Fruit fly (Drosophila melanogaster): Measurements from ENCODE around the gene Cph.

- TF ChIP-seq CG4318 (GFP tag; optimal IDR thresholded peaks at IDR 0.05) (no peak), OdsH (GFP tag; optimal IDR thresholded peaks at IDR 0.05) (no peak), CG6808 (GFP tag; optimal IDR thresholded peaks at IDR 0.05) (no peak), CG31627 (GFP tag; optimal IDR thresholded peaks at IDR 0.05) (no peak), CG11294 (GFP tag; IDR thresholded peaks at IDR 0.05) (no peak), CG8319 (GFP tag; optimal IDR thresholded peaks at IDR 0.05) (no peak), lz (GFP tag; optimal IDR thresholded peaks at IDR 0.05) (no peak), CG7368 (GFP tag; optimal IDR thresholded peaks at IDR 0.05) (no peak), Gug (GFP tag; IDR thresholded peaks at IDR 0.05) (no peak), Sox14 (GFP tag; optimal IDR thresholded peaks at IDR 0.05) (no peak), dac (GFP tag; optimal IDR thresholded peaks at IDR 0.05) (no peak)
Measured at dm6 chrX:7183371-7183770, 45.8 kb downstream of the Cph start.
